Worm (Caenorhabditis elegans): ENCODE results near the gene fbxb-107.

DNA sequence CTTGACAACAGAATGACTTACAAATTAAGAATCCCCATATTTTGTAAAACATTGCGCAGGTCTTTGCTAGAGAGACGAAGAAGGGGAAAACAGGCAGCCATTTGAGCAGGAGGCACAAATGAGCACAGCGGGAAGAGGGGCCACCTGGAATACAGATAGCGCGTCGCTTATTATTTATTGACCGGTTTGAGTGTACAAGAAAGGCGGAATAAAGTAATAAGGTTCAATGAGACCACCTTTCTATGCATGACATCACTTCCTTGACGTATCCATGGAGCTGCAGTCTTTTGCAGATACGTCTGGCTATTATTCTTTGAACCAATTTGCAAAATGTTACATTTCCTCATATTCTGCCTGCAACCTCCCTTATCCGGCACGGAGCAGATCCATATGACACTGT is 16.3 kb downstream of the fbxb-107 start, which contains the start of gene fbxb-111:
- no peak for TF ChIP-seq sea-1 (GFP tag; conservative IDR thresholded peaks at IDR 0.05)
- TF ChIP-seq ama-1 (optimal IDR thresholded peaks at IDR 0.05) = no peak
- no peak for TF ChIP-seq B0310.2 (tag; optimal IDR thresholded peaks at IDR 0.05)

Measured in whole organism, early embryonic.